Worm (Caenorhabditis elegans): Measurements from ENCODE around the gene col-181.

col-181 gene

ce11 chrX:12121285-12121684, 16.6 kb downstream of the col-181 start, which contains the start of gene lgc-17:
TSS of gene lgc-17 (plus strand) at chrX:12121585.
- TF ChIP-seq hnd-1 (tag; optimal IDR thresholded peaks at IDR 0.05) (no peak), ceh-36 (tag; optimal IDR thresholded peaks at IDR 0.05) (no peak), aly-1 (tag; optimal IDR thresholded peaks at IDR 0.05) (no peak), flt-1 (GFP tag; IDR thresholded peaks at IDR 0.05) (no peak), tbx-37 (GFP tag; conservative IDR thresholded peaks at IDR 0.05) (no peak), ets-7 (tag; optimal IDR thresholded peaks at IDR 0.05) (no peak), ceh-13 (GFP tag; optimal IDR thresholded peaks at IDR 0.05) (no peak), hmg-4 (GFP tag; optimal IDR thresholded peaks at IDR 0.05) (no peak), B0310.2 (tag; optimal IDR thresholded peaks at IDR 0.05) (no peak), hmbx-1 (tag; optimal IDR thresholded peaks at IDR 0.05) (no peak), tra-4 (tag; optimal IDR thresholded peaks at IDR 0.05) (no peak), scrt-1 (GFP tag; IDR thresholded peaks at IDR 0.05) (no peak), F13C5.2 (tag; optimal IDR thresholded peaks at IDR 0.05) (no peak), sea-1 (GFP tag; conservative IDR thresholded peaks at IDR 0.05) (no peak), ama-1 (optimal IDR thresholded peaks at IDR 0.05) (no peak), pes-1 (GFP tag; IDR thresholded peaks at IDR 0.05) (no peak), tbx-11 (GFP tag; IDR thresholded peaks at IDR 0.05) (no peak)

DNA sequence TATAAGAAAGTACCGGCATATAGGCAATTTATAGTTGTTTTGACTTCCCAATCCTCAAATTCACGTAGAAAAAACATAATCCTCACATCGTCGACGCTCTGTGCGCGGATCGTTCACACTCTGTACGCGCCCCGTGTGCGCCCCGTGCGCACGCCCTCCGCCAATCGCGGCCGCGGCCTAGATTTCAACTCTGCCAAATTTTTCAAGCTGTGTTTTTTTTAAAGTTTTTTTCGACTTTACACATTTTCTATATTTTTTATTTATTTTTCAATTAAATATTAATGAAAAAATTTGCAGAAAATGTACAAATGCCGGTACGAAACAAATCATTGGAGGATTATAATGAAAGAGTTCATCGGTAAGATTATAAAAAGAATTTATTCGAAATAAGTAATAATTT, 18.4 kb downstream of the col-181 start, which contains the start of gene T01H10.11:
Gene T01H10.11 (plus strand): TSS at position 301 of the 400 bp plus-strand sequence.
- no peak for TF ChIP-seq hmg-4 (GFP tag; optimal IDR thresholded peaks at IDR 0.05)
- no peak for TF ChIP-seq sea-1 (GFP tag; conservative IDR thresholded peaks at IDR 0.05)
- no peak for TF ChIP-seq ama-1 (optimal IDR thresholded peaks at IDR 0.05)
- no peak for TF ChIP-seq scrt-1 (GFP tag; IDR thresholded peaks at IDR 0.05)
- no peak for TF ChIP-seq pes-1 (GFP tag; IDR thresholded peaks at IDR 0.05)
- TF ChIP-seq ceh-13 (GFP tag; optimal IDR thresholded peaks at IDR 0.05) = no peak
- no peak for TF ChIP-seq B0310.2 (tag; optimal IDR thresholded peaks at IDR 0.05)
- no peak for TF ChIP-seq ets-7 (tag; optimal IDR thresholded peaks at IDR 0.05)
- TF ChIP-seq flt-1 (GFP tag; IDR thresholded peaks at IDR 0.05) = no peak
- TF ChIP-seq tbx-37 (GFP tag; conservative IDR thresholded peaks at IDR 0.05) = no peak
- TF ChIP-seq hmbx-1 (tag; optimal IDR thresholded peaks at IDR 0.05) = no peak
- no peak for TF ChIP-seq F13C5.2 (tag; optimal IDR thresholded peaks at IDR 0.05)
- no peak for TF ChIP-seq tbx-11 (GFP tag; IDR thresholded peaks at IDR 0.05)
- TF ChIP-seq tra-4 (tag; optimal IDR thresholded peaks at IDR 0.05) = no peak
- no peak for TF ChIP-seq aly-1 (tag; optimal IDR thresholded peaks at IDR 0.05)

- TF ChIP-seq ceh-13 (GFP tag; optimal IDR thresholded peaks at IDR 0.05) = no peak
- TF ChIP-seq tra-4 (tag; optimal IDR thresholded peaks at IDR 0.05) = no peak
- TF ChIP-seq F13C5.2 (tag; optimal IDR thresholded peaks at IDR 0.05) = no peak
- TF ChIP-seq ama-1 (optimal IDR thresholded peaks at IDR 0.05) = no peak
- no peak for TF ChIP-seq scrt-1 (GFP tag; IDR thresholded peaks at IDR 0.05)
- TF ChIP-seq pes-1 (GFP tag; IDR thresholded peaks at IDR 0.05) = no peak
- TF ChIP-seq ceh-36 (tag; optimal IDR thresholded peaks at IDR 0.05) = no peak
- no peak for TF ChIP-seq ets-7 (tag; optimal IDR thresholded peaks at IDR 0.05)
- TF ChIP-seq tbx-11 (GFP tag; IDR thresholded peaks at IDR 0.05) = no peak
- no peak for TF ChIP-seq flt-1 (GFP tag; IDR thresholded peaks at IDR 0.05)
- no peak for TF ChIP-seq tbx-37 (GFP tag; conservative IDR thresholded peaks at IDR 0.05)
- no peak for TF ChIP-seq B0310.2 (tag; optimal IDR thresholded peaks at IDR 0.05)
- no peak for TF ChIP-seq hmbx-1 (tag; optimal IDR thresholded peaks at IDR 0.05)
- TF ChIP-seq sea-1 (GFP tag; conservative IDR thresholded peaks at IDR 0.05) = no peak
- TF ChIP-seq hmg-4 (GFP tag; optimal IDR thresholded peaks at IDR 0.05) = no peak
- no peak for TF ChIP-seq aly-1 (tag; optimal IDR thresholded peaks at IDR 0.05)
These were observed 20.6 kb downstream of the col-181 start, which contains the start of gene lgc-18 for ce11 chrX:12125308-12125707. TSS of gene lgc-18 (plus strand) at chrX:12125608.

DNA sequence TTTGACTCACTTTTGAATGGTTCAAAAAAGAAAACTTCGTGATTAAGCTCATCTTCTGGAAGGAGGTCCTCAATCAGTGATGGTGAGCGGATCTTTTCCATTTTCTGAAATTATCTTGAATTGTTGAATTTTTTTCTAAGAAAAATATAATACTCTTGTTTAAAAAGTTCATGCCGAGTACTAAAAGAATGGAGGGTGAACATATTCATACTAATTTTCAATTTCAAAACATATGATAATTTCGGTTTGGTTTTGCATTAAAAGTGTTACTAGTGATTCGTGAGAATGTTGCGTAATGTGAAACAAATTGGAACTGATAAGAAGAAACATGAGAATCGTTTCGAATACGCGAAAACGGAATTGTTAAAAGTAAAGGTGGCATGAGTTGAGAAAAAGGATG, 36.3 kb downstream of the col-181 start, which contains the start of gene lyst-1:
Gene lyst-1 (minus strand): TSS at position 101 of the 400 bp plus-strand sequence.
- TF ChIP-seq ets-7 (tag; optimal IDR thresholded peaks at IDR 0.05) (no peak), ama-1 (optimal IDR thresholded peaks at IDR 0.05) (no peak), pes-1 (GFP tag; IDR thresholded peaks at IDR 0.05) (no peak), flt-1 (GFP tag; IDR thresholded peaks at IDR 0.05) (no peak), scrt-1 (GFP tag; IDR thresholded peaks at IDR 0.05) (no peak), sea-1 (GFP tag; conservative IDR thresholded peaks at IDR 0.05) (no peak), aly-1 (tag; optimal IDR thresholded peaks at IDR 0.05) (no peak), tra-4 (tag; optimal IDR thresholded peaks at IDR 0.05) (no peak), tbx-37 (GFP tag; conservative IDR thresholded peaks at IDR 0.05) (no peak), ceh-36 (tag; optimal IDR thresholded peaks at IDR 0.05) (no peak), F13C5.2 (tag; optimal IDR thresholded peaks at IDR 0.05) (no peak), B0310.2 (tag; optimal IDR thresholded peaks at IDR 0.05) (no peak), hnd-1 (tag; optimal IDR thresholded peaks at IDR 0.05) (no peak)

ce11 chrX:12142569-12142968, 37.8 kb downstream of the col-181 start, which contains the start of gene M153.3:
TSS of gene M153.3 (plus strand) at chrX:12142869.
- TF ChIP-seq tbx-11 (GFP tag; IDR thresholded peaks at IDR 0.05) (no peak), hmg-4 (GFP tag; optimal IDR thresholded peaks at IDR 0.05) (no peak), B0310.2 (tag; optimal IDR thresholded peaks at IDR 0.05) (no peak), tra-4 (tag; optimal IDR thresholded peaks at IDR 0.05) (no peak), pes-1 (GFP tag; IDR thresholded peaks at IDR 0.05) (no peak), flt-1 (GFP tag; IDR thresholded peaks at IDR 0.05) (no peak), sea-1 (GFP tag; conservative IDR thresholded peaks at IDR 0.05) (no peak), aly-1 (tag; optimal IDR thresholded peaks at IDR 0.05) (no peak), scrt-1 (GFP tag; IDR thresholded peaks at IDR 0.05) (no peak), ama-1 (optimal IDR thresholded peaks at IDR 0.05) (no peak), ceh-13 (GFP tag; optimal IDR thresholded peaks at IDR 0.05) (no peak), hmbx-1 (tag; optimal IDR thresholded peaks at IDR 0.05) (no peak), tbx-37 (GFP tag; conservative IDR thresholded peaks at IDR 0.05) (no peak), ets-7 (tag; optimal IDR thresholded peaks at IDR 0.05) (no peak), F13C5.2 (tag; optimal IDR thresholded peaks at IDR 0.05) (no peak), ceh-36 (tag; optimal IDR thresholded peaks at IDR 0.05) (no peak), hnd-1 (tag; optimal IDR thresholded peaks at IDR 0.05) (no peak)

ce11 chrX:12143693-12144092, 39.0 kb downstream of the col-181 start, which contains the start of gene M153.5:
TSS of gene M153.5 (plus strand) at chrX:12143993.
- no peak for TF ChIP-seq B0310.2 (tag; optimal IDR thresholded peaks at IDR 0.05)
- TF ChIP-seq tra-4 (tag; optimal IDR thresholded peaks at IDR 0.05) = no peak
- no peak for TF ChIP-seq hnd-1 (tag; optimal IDR thresholded peaks at IDR 0.05)
- TF ChIP-seq flt-1 (GFP tag; IDR thresholded peaks at IDR 0.05) = no peak
- TF ChIP-seq F13C5.2 (tag; optimal IDR thresholded peaks at IDR 0.05) = no peak
- no peak for TF ChIP-seq sea-1 (GFP tag; conservative IDR thresholded peaks at IDR 0.05)

ce11 chrX:12145919-12146318, 41.2 kb downstream of the col-181 start:
- TF ChIP-seq B0310.2 (tag; optimal IDR thresholded peaks at IDR 0.05) = no peak
- TF ChIP-seq ets-7 (tag; optimal IDR thresholded peaks at IDR 0.05) = no peak
- TF ChIP-seq F13C5.2 (tag; optimal IDR thresholded peaks at IDR 0.05) = no peak
- no peak for TF ChIP-seq sea-1 (GFP tag; conservative IDR thresholded peaks at IDR 0.05)
- TF ChIP-seq hmg-4 (GFP tag; optimal IDR thresholded peaks at IDR 0.05) = no peak
- TF ChIP-seq flt-1 (GFP tag; IDR thresholded peaks at IDR 0.05) = no peak
- TF ChIP-seq hmbx-1 (tag; optimal IDR thresholded peaks at IDR 0.05) = no peak
- no peak for TF ChIP-seq tbx-11 (GFP tag; IDR thresholded peaks at IDR 0.05)
- TF ChIP-seq ceh-13 (GFP tag; optimal IDR thresholded peaks at IDR 0.05) = no peak
- TF ChIP-seq hnd-1 (tag; optimal IDR thresholded peaks at IDR 0.05) = no peak
